Worm (Caenorhabditis elegans): ENCODE results near the gene fbxb-114.

fbxb-114 gene

ce11 chrX:16930663-16931097, 9.0 kb downstream of the fbxb-114 start (continued):
- no peak for TF ChIP-seq D2030.7 (GFP tag; IDR thresholded peaks at IDR 0.05)
- TF ChIP-seq atf-7 (tag; optimal IDR thresholded peaks at IDR 0.05), result peak; percentile 53
- no peak for TF ChIP-seq rpc-1 (optimal IDR thresholded peaks at IDR 0.05)
- TF ChIP-seq rpc-1 (tag; optimal IDR thresholded peaks at IDR 0.05), result no peak
- TF ChIP-seq rec-8 (tag; optimal IDR thresholded peaks at IDR 0.05), result no peak
- TF ChIP-seq ceh-40 (GFP tag; IDR thresholded peaks at IDR 0.05), result peak; percentile 82
- TF ChIP-seq ceh-91 (GFP tag; IDR thresholded peaks at IDR 0.05), result no peak
- TF ChIP-seq pbrm-1 (GFP tag; IDR thresholded peaks at IDR 0.05), result peak; percentile 86
- peak; percentile 80 for TF ChIP-seq K11D2.4 (GFP tag; IDR thresholded peaks at IDR 0.05)
- no peak for TF ChIP-seq akir-1 (GFP tag; optimal IDR thresholded peaks at IDR 0.05)
- TF ChIP-seq F49E8.2 (tag; optimal IDR thresholded peaks at IDR 0.05; ENCODE audit: insufficient read depth), result no peak
- no peak for TF ChIP-seq nhr-120 (GFP tag; IDR thresholded peaks at IDR 0.05)
- TF ChIP-seq K12H6.12 (tag; optimal IDR thresholded peaks at IDR 0.05), result peak; percentile 64
- TF ChIP-seq B0261.1 (tag; optimal IDR thresholded peaks at IDR 0.05), result no peak
- no peak for TF ChIP-seq snpc-1.1 (tag; optimal IDR thresholded peaks at IDR 0.05; ENCODE audit: insufficient read depth)
- TF ChIP-seq ztf-6 (GFP tag; IDR thresholded peaks at IDR 0.05), result peak; percentile 23; the same call in 1 of the 2 replicates
- peak; percentile 2 for TF ChIP-seq somi-1 (GFP tag; optimal IDR thresholded peaks at IDR 0.05)
- TF ChIP-seq ztf-28 (GFP tag; IDR thresholded peaks at IDR 0.05), result peak; percentile 80; the same call in 1 of the 2 replicates
- peak; percentile 61 for TF ChIP-seq ceh-100 (GFP tag; IDR thresholded peaks at IDR 0.05)
- no peak for TF ChIP-seq ztf-18 (tag; optimal IDR thresholded peaks at IDR 0.05)
- TF ChIP-seq nhr-179 (tag; optimal IDR thresholded peaks at IDR 0.05), result no peak
- TF ChIP-seq F39B2.1 (GFP tag; IDR thresholded peaks at IDR 0.05), result no peak
- 0 out of 2 replicates have a peak, but pooled peaks have one; percentile 4 for TF ChIP-seq F33H1.4 (GFP tag; IDR thresholded peaks at IDR 0.05)
- no peak for TF ChIP-seq F22D6.2 (tag; optimal IDR thresholded peaks at IDR 0.05)
- no peak for TF ChIP-seq F37B4.10 (GFP tag; IDR thresholded peaks at IDR 0.05)
- peak; percentile 65 for TF ChIP-seq tlf-1 (GFP tag; optimal IDR thresholded peaks at IDR 0.05)
- TF ChIP-seq lsy-27 (tag; optimal IDR thresholded peaks at IDR 0.05; ENCODE audit: borderline replicate concordance, insufficient read depth), result no peak
- peak; percentile 62 for TF ChIP-seq lin-54 (GFP tag; optimal IDR thresholded peaks at IDR 0.05)
- TF ChIP-seq nhr-80 (tag; optimal IDR thresholded peaks at IDR 0.05), result peak; percentile 78
- no peak for TF ChIP-seq T07F8.4 (tag; optimal IDR thresholded peaks at IDR 0.05)
- no peak for TF ChIP-seq him-1 (tag; optimal IDR thresholded peaks at IDR 0.05)
- no peak for TF ChIP-seq mxl-1 (tag; optimal IDR thresholded peaks at IDR 0.05)
- TF ChIP-seq ets-4 (GFP tag; optimal IDR thresholded peaks at IDR 0.05), result peak; percentile 85
- TF ChIP-seq lin-35 (GFP tag; optimal IDR thresholded peaks at IDR 0.05), result peak in 1 of 3 experiments; percentile 29
- TF ChIP-seq madf-3 (GFP tag; IDR thresholded peaks at IDR 0.05), result peak; percentile 90
- peak; percentile 70 for TF ChIP-seq C06A6.2 (GFP tag; conservative IDR thresholded peaks at IDR 0.05)
- TF ChIP-seq lag-1 (GFP tag; IDR thresholded peaks at IDR 0.05), result no peak
- peak; percentile 88 for TF ChIP-seq aptf-3 (GFP tag; IDR thresholded peaks at IDR 0.05)
- no peak for TF ChIP-seq nhr-27 (tag; optimal IDR thresholded peaks at IDR 0.05)
- peak; percentile 1 for TF ChIP-seq madf-10 (tag; optimal IDR thresholded peaks at IDR 0.05)
- peak; percentile 58 for TF ChIP-seq lin-40 (tag; optimal IDR thresholded peaks at IDR 0.05)
- no peak for TF ChIP-seq T26A5.8 (tag; optimal IDR thresholded peaks at IDR 0.05)
- TF ChIP-seq F52B5.7 (tag; optimal IDR thresholded peaks at IDR 0.05), result peak; percentile 88
- no peak for TF ChIP-seq Y53F4B.3 (GFP tag; IDR thresholded peaks at IDR 0.05)
- peak; percentile 77 for TF ChIP-seq ekl-4 (GFP tag; IDR thresholded peaks at IDR 0.05)
- peak; percentile 39 for TF ChIP-seq lsl-1 (GFP tag; optimal IDR thresholded peaks at IDR 0.05)
- TF ChIP-seq egrh-3 (GFP tag; IDR thresholded peaks at IDR 0.05), result peak; percentile 42
- TF ChIP-seq nfya-1 (tag; optimal IDR thresholded peaks at IDR 0.05; ENCODE audit: borderline replicate concordance, insufficient read depth), result no peak
- no peak for TF ChIP-seq F57C9.4 (tag; optimal IDR thresholded peaks at IDR 0.05)

All from whole organism, young adult.